Fruit fly (Drosophila melanogaster): ENCODE data around the gene AlkB.

dm6 chrX:15857601-15858284 is 1.5 kb downstream of the AlkB start, which contains the start of the genes CG46440 and Myb:
- TF ChIP-seq usp (GFP tag; optimal IDR thresholded peaks at IDR 0.05) (no peak), pan (optimal IDR thresholded peaks at IDR 0.05) (no peak), Dll (optimal IDR thresholded peaks at IDR 0.05) (no peak), EcR (GFP tag; optimal IDR thresholded peaks at IDR 0.05) (no peak), psq (optimal IDR thresholded peaks at IDR 0.05) (no peak)

Measured in whole organism.